Worm (Caenorhabditis elegans) whole organism, L1 larva: ENCODE results near the gene R12G8.1.

ENCODE experiments used
- C04F5.9 ChIP-seq: sonication (generic microtip); optimal IDR thresholded peaks from 2 replicates; lab custom pipeline; 2016; ENCODE audit warnings: missing genetic modification characterization, missing compliant biosample characterization
- F16B12.6 ChIP-seq: fragments of 150-350 bp; optimal IDR thresholded peaks from 2 replicates; lab custom pipeline; 2014; ENCODE audit warnings: missing biosample characterization, missing genetic modification characterization
- aha-1 ChIP-seq: fragments of 150-350 bp; optimal IDR thresholded peaks from 2 replicates; lab custom pipeline; 2014; ENCODE audit warnings: missing biosample characterization, missing genetic modification characterization
- ceh-8 ChIP-seq: fragments of 200-800 bp; sonication (Bioruptor generic); optimal IDR thresholded peaks from 2 replicates; lab custom pipeline; 2018; ENCODE audit warnings: mild to moderate bottlenecking, missing genetic modification characterization, moderate library complexity, missing compliant biosample characterization
- ceh-82 ChIP-seq, 3 experiments: fragments of 150-350 bp in 1 of 3; sonication (generic microtip) in 2 of 3; optimal IDR thresholded peaks; 2 replicates each; lab custom pipeline; 2014 to 2017; ENCODE audit warnings: missing biosample characterization in 3 of 3, missing genetic modification characterization in 3 of 3
- ceh-88 ChIP-seq: fragments of 200-800 bp; sonication (Bioruptor generic); IDR thresholded peaks from 2 replicates; pipeline ENCODE4 v1.3.6; 2022; ENCODE audit warnings: missing genetic modification characterization, missing compliant biosample characterization
- ces-1 ChIP-seq: fragments of 150-350 bp; optimal IDR thresholded peaks from 2 replicates; lab custom pipeline; 2014; ENCODE audit warnings: missing biosample characterization, missing genetic modification reagents, missing genetic modification characterization
- dpl-1 ChIP-seq, 3 experiments: fragments of 150-350 bp in 2 of 3; sonication (generic microtip) in 1 of 3; optimal IDR thresholded peaks; 2 replicates each; lab custom pipeline; 2014 to 2017; ENCODE audit warnings: missing biosample characterization in 3 of 3, missing genetic modification characterization in 3 of 3, missing genetic modification reagents in 3 of 3
- egl-13 ChIP-seq: sonication (generic microtip); optimal IDR thresholded peaks from 2 replicates; lab custom pipeline; 2016; ENCODE audit warnings: missing genotype, missing genetic modification reagents, missing genetic modification characterization, missing compliant biosample characterization
- ets-5 ChIP-seq: fragments of 200-800 bp; sonication (Bioruptor generic); IDR thresholded peaks from 2 replicates; pipeline ENCODE4 v1.3.6; 2022; ENCODE audit warnings: missing genetic modification characterization, missing compliant biosample characterization
- fkh-10 ChIP-seq: sonication (generic microtip); optimal IDR thresholded peaks from 2 replicates; lab custom pipeline; 2017; ENCODE audit warnings: missing biosample characterization, missing genetic modification reagents, missing genetic modification characterization
- fkh-8 ChIP-seq: sonication (generic microtip); optimal IDR thresholded peaks from 2 replicates; lab custom pipeline; 2016; ENCODE audit warnings: mild to moderate bottlenecking, missing genetic modification characterization, missing compliant biosample characterization
- fos-1 ChIP-seq: fragments of 150-350 bp; optimal IDR thresholded peaks from 2 replicates; lab custom pipeline; 2014; ENCODE audit warnings: missing biosample characterization, missing genetic modification characterization
- hlh-4 ChIP-seq: sonication (generic microtip); optimal IDR thresholded peaks from 2 replicates; lab custom pipeline; 2016; ENCODE audit warnings: mild to moderate bottlenecking, missing genetic modification characterization, missing compliant biosample characterization
- hpl-2 ChIP-seq: fragments of 150-350 bp; optimal IDR thresholded peaks from 2 replicates; lab custom pipeline; 2014; ENCODE audit warnings: missing biosample characterization, missing genetic modification reagents, missing genetic modification characterization
- isw-1 ChIP-seq: fragments of 200-800 bp; sonication (Bioruptor generic); IDR thresholded peaks from 2 replicates; pipeline ENCODE4 v1.3.6; 2022; ENCODE audit warnings: missing genetic modification characterization, missing compliant biosample characterization
- jun-1 ChIP-seq: fragments of 150-350 bp; optimal IDR thresholded peaks from 2 replicates; lab custom pipeline; 2014; ENCODE audit warnings: missing biosample characterization, missing genetic modification reagents, missing genetic modification characterization
- lin-14 ChIP-seq: fragments of 200-800 bp; sonication (Bioruptor generic); optimal IDR thresholded peaks from 2 replicates; lab custom pipeline; 2018; ENCODE audit warnings: mild to moderate bottlenecking, missing genetic modification characterization, moderate library complexity, missing compliant biosample characterization
- lin-15B ChIP-seq: fragments of 150-350 bp; sonication (generic microtip); optimal IDR thresholded peaks from 3 replicates; lab custom pipeline; 2014; ENCODE audit warnings: missing biosample characterization, missing genetic modification characterization
- lir-3 ChIP-seq: sonication (generic microtip); optimal IDR thresholded peaks from 2 replicates; lab custom pipeline; 2016; ENCODE audit warnings: mild to moderate bottlenecking, missing genetic modification characterization, moderate library complexity, missing compliant biosample characterization; ENCODE audit not compliant: poor library complexity
- lsy-2 ChIP-seq, 2 experiments: fragments of 150-350 bp; optimal IDR thresholded peaks; 2 replicates each; lab custom pipeline; 2014; ENCODE audit warnings: missing biosample characterization in 2 of 2, missing genetic modification characterization in 2 of 2
- nhr-12 ChIP-seq: sonication (generic microtip); optimal IDR thresholded peaks from 2 replicates; lab custom pipeline; 2017; ENCODE audit warnings: missing biosample characterization, missing genetic modification characterization
- nhr-19 ChIP-seq: fragments of 200-800 bp; sonication (Bioruptor generic); conservative IDR thresholded peaks from 2 replicates; pipeline ENCODE4 v1.3.6; 2022; ENCODE audit warnings: missing genetic modification characterization, missing compliant biosample characterization
- nhr-20 ChIP-seq: sonication (generic microtip); optimal IDR thresholded peaks from 2 replicates; lab custom pipeline; 2016; ENCODE audit warnings: mild to moderate bottlenecking, missing genetic modification characterization, missing compliant biosample characterization
- nhr-77 ChIP-seq: fragments of 150-350 bp; optimal IDR thresholded peaks from 2 replicates; lab custom pipeline; 2014; ENCODE audit warnings: missing biosample characterization, missing genetic modification characterization
- pax-3 ChIP-seq: fragments of 200-800 bp; sonication (Bioruptor generic); optimal IDR thresholded peaks from 2 replicates; lab custom pipeline; 2018; ENCODE audit warnings: mild to moderate bottlenecking, missing genetic modification characterization, moderate library complexity, missing compliant biosample characterization
- skn-1 ChIP-seq: fragments of 150-350 bp; optimal IDR thresholded peaks from 2 replicates; lab custom pipeline; 2014; ENCODE audit warnings: missing biosample characterization, missing genetic modification characterization
- snpc-4 ChIP-seq: fragments of 150-350 bp; optimal IDR thresholded peaks from 2 replicates; lab custom pipeline; 2014; ENCODE audit warnings: missing biosample characterization, missing genetic modification characterization
- sup-37 ChIP-seq: fragments of 200-800 bp; sonication (Bioruptor generic); optimal IDR thresholded peaks from 2 replicates; lab custom pipeline; 2018; ENCODE audit warnings: mild to moderate bottlenecking, missing genetic modification characterization, missing compliant biosample characterization
- swsn-7 ChIP-seq: sonication (generic microtip); optimal IDR thresholded peaks from 2 replicates; lab custom pipeline; 2016; ENCODE audit warnings: missing genetic modification characterization, missing compliant biosample characterization
- tbx-2 ChIP-seq: sonication (generic microtip); optimal IDR thresholded peaks from 2 replicates; lab custom pipeline; 2016; ENCODE audit warnings: missing genetic modification characterization, missing compliant biosample characterization
- unc-130 ChIP-seq: fragments of 150-350 bp; optimal IDR thresholded peaks from 2 replicates; lab custom pipeline; 2017; ENCODE audit warnings: missing biosample characterization, missing genetic modification characterization, inconsistent platforms
- unc-30 ChIP-seq: sonication (generic microtip); optimal IDR thresholded peaks from 2 replicates; lab custom pipeline; 2017; ENCODE audit warnings: missing biosample characterization, missing genetic modification characterization
- unc-86 ChIP-seq: sonication (generic microtip); optimal IDR thresholded peaks from 2 replicates; lab custom pipeline; 2016; ENCODE audit warnings: missing genetic modification characterization, missing compliant biosample characterization
- unc-98 ChIP-seq: fragments of 200-800 bp; sonication (Bioruptor generic); IDR thresholded peaks from 2 replicates; pipeline ENCODE4 v1.3.6; 2022; ENCODE audit warnings: missing genetic modification characterization, missing compliant biosample characterization
- vab-15 ChIP-seq: sonication (generic microtip); optimal IDR thresholded peaks from 2 replicates; lab custom pipeline; 2017; ENCODE audit warnings: missing genotype, mild to moderate bottlenecking, missing genetic modification characterization, missing compliant biosample characterization
- ztf-11 ChIP-seq, 2 experiments: sonication (generic microtip); optimal IDR thresholded peaks; 2 replicates each; lab custom pipeline; 2016 to 2017; ENCODE audit warnings: missing genetic modification characterization in 2 of 2, missing biosample characterization in 1 of 2, missing compliant biosample characterization in 1 of 2
- ztf-4 ChIP-seq: fragments of 150-350 bp; optimal IDR thresholded peaks from 2 replicates; lab custom pipeline; 2014; ENCODE audit warnings: missing biosample characterization, missing genetic modification characterization

The R12G8.1 gene

ce11 chrV:17777127-17777526 lies 28.1 kb upstream of the R12G8.1 start, which contains the start of gene ddo-1:
TSS of gene ddo-1 (minus strand) at chrV:17777227.
- TF ChIP-seq lin-14 (GFP tag; lab: Kevin White, UChicago) (no peak), dpl-1 (GFP tag; optimal IDR thresholded peaks at IDR 0.05; lab: Kevin White, UChicago) (no peak), hpl-2 (GFP tag; lab: Kevin White, UChicago) (no peak), isw-1 (GFP tag; lab: Robert Waterston, UW) (no peak), skn-1 (tag; lab: Kevin White, UChicago) (no peak), aha-1 (no peak), C04F5.9 (tag; lab: Kevin White, UChicago) (no peak), jun-1 (tag; lab: Kevin White, UChicago) (no peak), nhr-77 (no peak)

- TF ChIP-seq lin-14 (GFP tag; lab: Kevin White, UChicago) (no peak), skn-1 (tag; lab: Kevin White, UChicago) (no peak), ceh-82 (tag; optimal IDR thresholded peaks at IDR 0.05; lab: Kevin White, UChicago) (no peak)
These were observed 24.1 kb upstream of the R12G8.1 start, which contains the start of gene sre-21 for ce11 chrV:17773108-17773507. TSS of gene sre-21 (minus strand) at chrV:17773208.

ce11 chrV:17767768-17768167 lies 18.7 kb upstream of the R12G8.1 start:
- no peak for TF ChIP-seq snpc-4 (tag; lab: Kevin White, UChicago)
- TF ChIP-seq unc-98 = no peak
- no peak for TF ChIP-seq lsy-2 (tag; optimal IDR thresholded peaks at IDR 0.05; lab: Kevin White, UChicago)
- TF ChIP-seq ces-1 (GFP tag; lab: Kevin White, UChicago) = no peak
- TF ChIP-seq tbx-2 (tag; lab: Kevin White, UChicago) = no peak
- TF ChIP-seq lir-3 (tag; lab: Kevin White, UChicago) = no peak
- no peak for TF ChIP-seq ztf-11 (tag; optimal IDR thresholded peaks at IDR 0.05; lab: Kevin White, UChicago)
- TF ChIP-seq nhr-77 = no peak
- TF ChIP-seq lin-15B (tag; lab: Kevin White, UChicago) = no peak
- TF ChIP-seq fos-1 (tag; lab: Kevin White, UChicago) = no peak
- no peak for TF ChIP-seq pax-3 (tag; lab: Kevin White, UChicago)
- no peak for TF ChIP-seq hlh-4 (tag; lab: Kevin White, UChicago)
- no peak for TF ChIP-seq F16B12.6 (tag; lab: Kevin White, UChicago)
- TF ChIP-seq unc-130 = no peak
- TF ChIP-seq vab-15 (tag; lab: Kevin White, UChicago) = no peak
- TF ChIP-seq hpl-2 (GFP tag; lab: Kevin White, UChicago) = no peak
- TF ChIP-seq ets-5 (GFP tag; lab: Robert Waterston, UW) = no peak
- TF ChIP-seq, all 84 proteins: peak for 0

- TF ChIP-seq lsy-2 (tag; optimal IDR thresholded peaks at IDR 0.05; lab: Kevin White, UChicago) (no peak), sup-37 (GFP tag; lab: Kevin White, UChicago) (no peak), ztf-4 (tag; lab: Kevin White, UChicago) (no peak), ceh-88 (GFP tag; lab: Robert Waterston, UW) (no peak), nhr-19 (no peak), unc-86 (tag; lab: Kevin White, UChicago) (no peak), unc-30 (tag; lab: Kevin White, UChicago) (no peak), swsn-7 (tag; lab: Kevin White, UChicago) (no peak), nhr-12 (no peak), fkh-10 (GFP tag; lab: Kevin White, UChicago) (no peak), ceh-8 (GFP tag; lab: Kevin White, UChicago) (no peak), egl-13 (no peak), fos-1 (tag; lab: Kevin White, UChicago) (no peak), hpl-2 (GFP tag; lab: Kevin White, UChicago) (no peak), fkh-8 (no peak), nhr-20 (tag; lab: Kevin White, UChicago) (no peak), lin-14 (GFP tag; lab: Kevin White, UChicago) (no peak)
These were observed 18.2 kb upstream of the R12G8.1 start, which contains the start of gene srh-284 for ce11 chrV:17767249-17767648. TSS of gene srh-284 (plus strand) at chrV:17767549.
